Worm (Caenorhabditis elegans) whole organism, midembryonic: ENCODE data around the gene sri-32.
"Not testable (repeated sequence)": the region's sequence is repeated elsewhere in the genome, so short reads cannot be mapped to it uniquely, and the experiment has no call there.

Source experiments
- T22C8.4 ChIP-seq: fragments of 200-800 bp; sonication (Bioruptor generic); IDR thresholded peaks from 2 replicates; pipeline ENCODE4 v1.3.6; 2022; ENCODE audit warnings: missing genetic modification characterization, missing compliant biosample characterization
- cog-1 ChIP-seq: sonication (generic microtip); optimal IDR thresholded peaks from 2 replicates; lab custom pipeline; 2016; ENCODE audit warnings: missing genetic modification characterization, missing compliant biosample characterization
- flt-1 ChIP-seq: fragments of 200-800 bp; sonication (Bioruptor generic); IDR thresholded peaks from 2 replicates; pipeline ENCODE4 v1.3.6; 2022; ENCODE audit warnings: missing genetic modification characterization, missing compliant biosample characterization
- klf-2 ChIP-seq: fragments of 200-800 bp; sonication (Bioruptor generic); conservative IDR thresholded peaks from 2 replicates; pipeline ENCODE4 v1.3.6; 2022; ENCODE audit warnings: missing genetic modification reagents, missing genetic modification characterization, missing compliant biosample characterization
- med-1 ChIP-seq: sonication (generic microtip); optimal IDR thresholded peaks from 2 replicates; lab custom pipeline; 2017; ENCODE audit warnings: missing genetic modification characterization, mild to moderate bottlenecking, missing compliant biosample characterization, antibody characterized with exemption, missing genetic modification reagents; ENCODE audit not compliant: insufficient read depth
- ref-1 ChIP-seq: fragments of 200-800 bp; sonication (Bioruptor generic); conservative IDR thresholded peaks from 2 replicates; pipeline ENCODE4 v1.3.6; 2022; ENCODE audit warnings: missing genetic modification reagents, missing genetic modification characterization, missing compliant biosample characterization
- tab-1 ChIP-seq: fragments of 200-800 bp; sonication (Bioruptor generic); IDR thresholded peaks from 2 replicates; pipeline ENCODE4 v1.3.6; 2022; ENCODE audit warnings: missing genetic modification characterization, missing compliant biosample characterization
- ztf-23 ChIP-seq: fragments of 200-800 bp; sonication (Bioruptor generic); IDR thresholded peaks from 2 replicates; pipeline ENCODE4 v1.3.6; 2022; ENCODE audit warnings: missing genetic modification reagents, missing genetic modification characterization, missing compliant biosample characterization
- ztf-29 ChIP-seq: fragments of 200-800 bp; sonication (Bioruptor generic); IDR thresholded peaks from 2 replicates; pipeline ENCODE4 v1.3.6; 2022; ENCODE audit warnings: missing genetic modification reagents, missing genetic modification characterization, missing compliant biosample characterization

sri-32 gene

ce11 chrII:3154383-3154782, at the start of gene sri-32:
Gene sri-32, minus strand, starts transcription at chrII:3154483.
- TF ChIP-seq tab-1 (no peak), klf-2 (no peak), ref-1 (GFP tag; lab: Robert Waterston, UW) (no peak), ztf-23 (GFP tag; lab: Robert Waterston, UW) (no peak), cog-1 (tag; lab: Kevin White, UChicago) (no peak), T22C8.4 (GFP tag; lab: Robert Waterston, UW) (no peak), med-1 (no peak), ztf-29 (GFP tag; lab: Robert Waterston, UW) (no peak), flt-1 (no peak)

- TF ChIP-seq tab-1, result no peak
- no peak for TF ChIP-seq cog-1 (tag; lab: Kevin White, UChicago)
- TF ChIP-seq T22C8.4 (GFP tag; lab: Robert Waterston, UW), result no peak
- no peak for TF ChIP-seq ztf-23 (GFP tag; lab: Robert Waterston, UW)
- no peak for TF ChIP-seq flt-1
- TF ChIP-seq ref-1 (GFP tag; lab: Robert Waterston, UW), result no peak
- no peak for TF ChIP-seq ztf-29 (GFP tag; lab: Robert Waterston, UW)
- TF ChIP-seq klf-2, result no peak
- no peak for TF ChIP-seq med-1
Measured at ce11 chrII:3203415-3203814, 49.1 kb upstream of the sri-32 start, which contains the start of gene sri-50. Gene sri-50, plus strand, starts transcription at chrII:3203715.

ce11 chrII:3202519-3202918, 48.2 kb upstream of the sri-32 start, which contains the start of gene sri-53:
Gene sri-53, minus strand, starts transcription at chrII:3202619.
- TF ChIP-seq med-1, result no peak
- no peak for TF ChIP-seq tab-1
- TF ChIP-seq flt-1, result no peak
- TF ChIP-seq ztf-29 (GFP tag; lab: Robert Waterston, UW), result no peak
- no peak for TF ChIP-seq T22C8.4 (GFP tag; lab: Robert Waterston, UW)
- no peak for TF ChIP-seq klf-2
- TF ChIP-seq cog-1 (tag; lab: Kevin White, UChicago), result no peak
- no peak for TF ChIP-seq ref-1 (GFP tag; lab: Robert Waterston, UW)
- TF ChIP-seq ztf-23 (GFP tag; lab: Robert Waterston, UW), result no peak

- not testable (repeated sequence) for TF ChIP-seq klf-2; flt-1; ztf-23 (GFP tag; lab: Robert Waterston, UW)
Measured at ce11 chrII:3201242-3201641, 47.0 kb upstream of the sri-32 start, which contains the start of gene sri-48. Gene sri-48, minus strand, starts transcription at chrII:3201342.

ce11 chrII:3198998-3199397, 44.7 kb upstream of the sri-32 start, which contains the start of gene sri-51:
Gene sri-51, minus strand, starts transcription at chrII:3199098.
- TF ChIP-seq tab-1 (no peak), klf-2 (no peak), T22C8.4 (GFP tag; lab: Robert Waterston, UW) (no peak), ztf-29 (GFP tag; lab: Robert Waterston, UW) (no peak), med-1 (no peak), flt-1 (no peak), ztf-23 (GFP tag; lab: Robert Waterston, UW) (no peak), cog-1 (tag; lab: Kevin White, UChicago) (no peak), ref-1 (GFP tag; lab: Robert Waterston, UW) (no peak)

- no peak for TF ChIP-seq ref-1 (GFP tag; lab: Robert Waterston, UW)
- no peak for TF ChIP-seq med-1
- no peak for TF ChIP-seq T22C8.4 (GFP tag; lab: Robert Waterston, UW)
Measured at ce11 chrII:3196966-3197365, 42.7 kb upstream of the sri-32 start, which contains the start of gene gcy-15. Gene gcy-15, minus strand, starts transcription at chrII:3197066.

- no peak for TF ChIP-seq med-1
- no peak for TF ChIP-seq ztf-23 (GFP tag; lab: Robert Waterston, UW)
Measured at ce11 chrII:3195739-3196138, 41.5 kb upstream of the sri-32 start.

- not testable (repeated sequence) for TF ChIP-seq tab-1; ztf-23 (GFP tag; lab: Robert Waterston, UW); klf-2
Measured at ce11 chrII:3191544-3191943, 37.3 kb upstream of the sri-32 start, which contains the start of gene Y27F2A.9. Gene Y27F2A.9, minus strand, starts transcription at chrII:3191644.

- not testable (repeated sequence) for TF ChIP-seq ztf-29, T22C8.4, ztf-23 (GFP tag; lab: Robert Waterston, UW)
Measured at ce11 chrII:3189038-3189437, 34.8 kb upstream of the sri-32 start, which contains the start of gene Y27F2A.11. Gene Y27F2A.11, plus strand, starts transcription at chrII:3189338.

ce11 chrII:3185848-3186247, 31.6 kb upstream of the sri-32 start:
- no peak for TF ChIP-seq tab-1
- no peak for TF ChIP-seq ref-1 (GFP tag; lab: Robert Waterston, UW)
- TF ChIP-seq flt-1, result no peak
- TF ChIP-seq med-1, result no peak
- TF ChIP-seq cog-1 (tag; lab: Kevin White, UChicago), result no peak
- TF ChIP-seq T22C8.4 (GFP tag; lab: Robert Waterston, UW), result no peak
- no peak for TF ChIP-seq ztf-29 (GFP tag; lab: Robert Waterston, UW)
- no peak for TF ChIP-seq klf-2
- TF ChIP-seq ztf-23 (GFP tag; lab: Robert Waterston, UW), result no peak

- not testable (repeated sequence) for TF ChIP-seq ztf-29 (GFP tag; lab: Robert Waterston, UW); med-1; ztf-23 (GFP tag; lab: Robert Waterston, UW)
Measured at ce11 chrII:3184858-3185257, 30.6 kb upstream of the sri-32 start, which contains the start of gene sri-78. Gene sri-78, plus strand, starts transcription at chrII:3185158.
